Worm (Caenorhabditis elegans): ENCODE data around the gene C55A6.11.

The C55A6.11 gene

ce11 chrV:11516141-11516591 lies 4.1 kb upstream of the C55A6.11 start, which contains the start of gene sdz-8:
Gene sdz-8 (minus strand): TSS chrV:11516191.
- TF ChIP-seq hmg-4 (GFP tag; optimal IDR thresholded peaks at IDR 0.05) (no peak), ceh-13 (GFP tag; optimal IDR thresholded peaks at IDR 0.05) (no peak), pes-1 (GFP tag; IDR thresholded peaks at IDR 0.05) (no peak), B0310.2 (tag; optimal IDR thresholded peaks at IDR 0.05) (no peak), aly-1 (tag; optimal IDR thresholded peaks at IDR 0.05) (no peak)

ce11 chrV:11517789-11518188 lies 2.5 kb upstream of the C55A6.11 start, which contains the start of gene C55A6.4:
Gene C55A6.4 (minus strand): TSS chrV:11517889.
- TF ChIP-seq ceh-13 (GFP tag; optimal IDR thresholded peaks at IDR 0.05) (no peak), tra-4 (tag; optimal IDR thresholded peaks at IDR 0.05) (no peak), F13C5.2 (tag; optimal IDR thresholded peaks at IDR 0.05) (no peak), pes-1 (GFP tag; IDR thresholded peaks at IDR 0.05) (no peak), sea-1 (GFP tag; conservative IDR thresholded peaks at IDR 0.05) (no peak), B0310.2 (tag; optimal IDR thresholded peaks at IDR 0.05) (no peak), ets-7 (tag; optimal IDR thresholded peaks at IDR 0.05) (no peak), tbx-11 (GFP tag; IDR thresholded peaks at IDR 0.05) (no peak), aly-1 (tag; optimal IDR thresholded peaks at IDR 0.05) (no peak), scrt-1 (GFP tag; IDR thresholded peaks at IDR 0.05) (no peak), tbx-37 (GFP tag; conservative IDR thresholded peaks at IDR 0.05) (no peak), ama-1 (optimal IDR thresholded peaks at IDR 0.05) (no peak), hmbx-1 (tag; optimal IDR thresholded peaks at IDR 0.05) (no peak), hmg-4 (GFP tag; optimal IDR thresholded peaks at IDR 0.05) (no peak), hnd-1 (tag; optimal IDR thresholded peaks at IDR 0.05) (no peak), ceh-36 (tag; optimal IDR thresholded peaks at IDR 0.05) (no peak)

ce11 chrV:11521448-11521847 lies 1.1 kb downstream of the C55A6.11 start, which contains the start of gene pafo-1:
Gene pafo-1 (plus strand): TSS chrV:11521703.
- TF ChIP-seq ama-1 (optimal IDR thresholded peaks at IDR 0.05) = no peak
- TF ChIP-seq hnd-1 (tag; optimal IDR thresholded peaks at IDR 0.05) = no peak
- TF ChIP-seq flt-1 (GFP tag; IDR thresholded peaks at IDR 0.05) = 0 out of 2 replicates have a peak, but pooled peaks have one; percentile 23
- TF ChIP-seq hmg-4 (GFP tag; optimal IDR thresholded peaks at IDR 0.05) = peak; percentile 27
- TF ChIP-seq ceh-36 (tag; optimal IDR thresholded peaks at IDR 0.05) = peak; percentile 40
- 0 out of 2 replicates have a peak, but pooled peaks have one; percentile 23 for TF ChIP-seq sea-1 (GFP tag; conservative IDR thresholded peaks at IDR 0.05)
- no peak for TF ChIP-seq hmbx-1 (tag; optimal IDR thresholded peaks at IDR 0.05)
- TF ChIP-seq tbx-37 (GFP tag; conservative IDR thresholded peaks at IDR 0.05) = peak; percentile 61
- TF ChIP-seq tbx-11 (GFP tag; IDR thresholded peaks at IDR 0.05) = no peak
- TF ChIP-seq F13C5.2 (tag; optimal IDR thresholded peaks at IDR 0.05) = peak; percentile 83
- TF ChIP-seq scrt-1 (GFP tag; IDR thresholded peaks at IDR 0.05) = no peak
- TF ChIP-seq ceh-13 (GFP tag; optimal IDR thresholded peaks at IDR 0.05) = no peak
- no peak for TF ChIP-seq aly-1 (tag; optimal IDR thresholded peaks at IDR 0.05)
- no peak for TF ChIP-seq ets-7 (tag; optimal IDR thresholded peaks at IDR 0.05)
- TF ChIP-seq tra-4 (tag; optimal IDR thresholded peaks at IDR 0.05) = no peak
- TF ChIP-seq pes-1 (GFP tag; IDR thresholded peaks at IDR 0.05) = no peak
- no peak for TF ChIP-seq B0310.2 (tag; optimal IDR thresholded peaks at IDR 0.05)

ce11 chrV:11525338-11525737 lies 5.0 kb downstream of the C55A6.11 start:
- TF ChIP-seq F13C5.2 (tag; optimal IDR thresholded peaks at IDR 0.05) = no peak
- TF ChIP-seq tbx-37 (GFP tag; conservative IDR thresholded peaks at IDR 0.05) = no peak
- no peak for TF ChIP-seq hnd-1 (tag; optimal IDR thresholded peaks at IDR 0.05)

ce11 chrV:11526927-11527491 lies 6.7 kb downstream of the C55A6.11 start:
- TF ChIP-seq hmg-4 (GFP tag; optimal IDR thresholded peaks at IDR 0.05) (no peak), tbx-37 (GFP tag; conservative IDR thresholded peaks at IDR 0.05) (no peak), aly-1 (tag; optimal IDR thresholded peaks at IDR 0.05) (no peak), ama-1 (optimal IDR thresholded peaks at IDR 0.05) (no peak), tra-4 (tag; optimal IDR thresholded peaks at IDR 0.05) (no peak), F13C5.2 (tag; optimal IDR thresholded peaks at IDR 0.05) (no peak), ets-7 (tag; optimal IDR thresholded peaks at IDR 0.05) (no peak), scrt-1 (GFP tag; IDR thresholded peaks at IDR 0.05) (no peak), hnd-1 (tag; optimal IDR thresholded peaks at IDR 0.05) (no peak), ceh-36 (tag; optimal IDR thresholded peaks at IDR 0.05) (no peak), pes-1 (GFP tag; IDR thresholded peaks at IDR 0.05) (no peak), hmbx-1 (tag; optimal IDR thresholded peaks at IDR 0.05) (no peak), B0310.2 (tag; optimal IDR thresholded peaks at IDR 0.05) (no peak), flt-1 (GFP tag; IDR thresholded peaks at IDR 0.05) (no peak), sea-1 (GFP tag; conservative IDR thresholded peaks at IDR 0.05) (no peak)

- no peak for TF ChIP-seq hmg-4 (GFP tag; optimal IDR thresholded peaks at IDR 0.05)
- TF ChIP-seq scrt-1 (GFP tag; IDR thresholded peaks at IDR 0.05) = no peak
- no peak for TF ChIP-seq sea-1 (GFP tag; conservative IDR thresholded peaks at IDR 0.05)
- no peak for TF ChIP-seq tbx-11 (GFP tag; IDR thresholded peaks at IDR 0.05)
- no peak for TF ChIP-seq flt-1 (GFP tag; IDR thresholded peaks at IDR 0.05)
- TF ChIP-seq B0310.2 (tag; optimal IDR thresholded peaks at IDR 0.05) = no peak
- TF ChIP-seq pes-1 (GFP tag; IDR thresholded peaks at IDR 0.05) = no peak
- no peak for TF ChIP-seq ets-7 (tag; optimal IDR thresholded peaks at IDR 0.05)
- TF ChIP-seq F13C5.2 (tag; optimal IDR thresholded peaks at IDR 0.05) = no peak
- TF ChIP-seq hnd-1 (tag; optimal IDR thresholded peaks at IDR 0.05) = no peak
These were observed 7.2 kb downstream of the C55A6.11 start, which contains the start of gene ccch-1 for ce11 chrV:11527531-11527930. Gene ccch-1 (plus strand): TSS chrV:11527831.

- TF ChIP-seq ceh-36 (tag; optimal IDR thresholded peaks at IDR 0.05) = no peak
- 0 out of 2 replicates have a peak, but pooled peaks have one; percentile 26 for TF ChIP-seq scrt-1 (GFP tag; IDR thresholded peaks at IDR 0.05)
- no peak for TF ChIP-seq ceh-13 (GFP tag; optimal IDR thresholded peaks at IDR 0.05)
These were observed 8.5 kb downstream of the C55A6.11 start for ce11 chrV:11528633-11529327.

All from whole organism, early embryonic.